Fruit fly (Drosophila melanogaster) whole organism, pupa: ENCODE data around the gene CG12229.

Experiments used
- CG10348 ChIP-seq: fragments of 200-800 bp; sonication (Bioruptor generic); IDR thresholded peaks from 2 replicates; pipeline ENCODE4 v1.3.6; 2022; ENCODE audit warnings: missing biosample characterization, missing genetic modification characterization
- CG12605 ChIP-seq: fragments of 200-800 bp; sonication (Bioruptor generic); IDR thresholded peaks from 2 replicates; pipeline ENCODE4 v1.3.6; 2022; ENCODE audit warnings: missing biosample characterization, missing genetic modification characterization
- CG13204 ChIP-seq: fragments of 200-800 bp; sonication (Bioruptor generic); optimal IDR thresholded peaks from 2 replicates; lab custom pipeline; 2018; ENCODE audit warnings: missing biosample characterization, mild to moderate bottlenecking, missing genetic modification characterization, moderate library complexity
- CG14655 ChIP-seq: fragments of 200-800 bp; sonication (Bioruptor generic); optimal IDR thresholded peaks from 3 replicates; lab custom pipeline; 2017; ENCODE audit warnings: mild to moderate bottlenecking, missing biosample characterization, missing genetic modification reagents, missing genetic modification characterization
- CG15710 ChIP-seq: fragments of 200-800 bp; sonication (Bioruptor generic); optimal IDR thresholded peaks from 2 replicates; lab custom pipeline; 2018; ENCODE audit warnings: missing biosample characterization, mild to moderate bottlenecking, missing genetic modification characterization, moderate library complexity
- CG17806 ChIP-seq: fragments of 200-800 bp; sonication (Bioruptor generic); optimal IDR thresholded peaks from 2 replicates; lab custom pipeline; 2018; ENCODE audit warnings: missing biosample characterization, mild to moderate bottlenecking, missing genetic modification characterization, moderate library complexity
- CG32121 ChIP-seq: fragments of 200-800 bp; sonication (Bioruptor generic); IDR thresholded peaks from 2 replicates; pipeline ENCODE4 v1.3.6; 2022; ENCODE audit warnings: missing biosample characterization, missing genetic modification characterization
- CG34367 ChIP-seq: fragments of 200-800 bp; sonication (Bioruptor generic); optimal IDR thresholded peaks from 2 replicates; lab custom pipeline; 2018; ENCODE audit warnings: missing biosample characterization, mild to moderate bottlenecking, missing genetic modification characterization
- CG4496 ChIP-seq: fragments of 200-800 bp; sonication (Bioruptor generic); IDR thresholded peaks from 3 replicates; pipeline ENCODE4 v1.3.6; 2022; ENCODE audit warnings: missing biosample characterization, missing genetic modification characterization
- CG8159 ChIP-seq: fragments of 200-800 bp; sonication (Bioruptor generic); optimal IDR thresholded peaks from 3 replicates; lab custom pipeline; 2018; ENCODE audit warnings: missing biosample characterization, mild to moderate bottlenecking, missing genetic modification characterization, moderate library complexity
- CG8301 ChIP-seq: fragments of 200-800 bp; sonication (Bioruptor generic); optimal IDR thresholded peaks from 2 replicates; lab custom pipeline; 2018; ENCODE audit warnings: missing biosample characterization, mild to moderate bottlenecking, missing genetic modification characterization
- CG9948 ChIP-seq: fragments of 200-800 bp; sonication (Bioruptor generic); optimal IDR thresholded peaks from 2 replicates; lab custom pipeline; 2018; ENCODE audit warnings: missing biosample characterization, mild to moderate bottlenecking, missing genetic modification characterization, moderate library complexity
- D1 ChIP-seq: fragments of 200-800 bp; sonication (Bioruptor generic); optimal IDR thresholded peaks from 2 replicates; lab custom pipeline; 2018; ENCODE audit warnings: missing biosample characterization, mild to moderate bottlenecking, missing genetic modification characterization, moderate library complexity
- EcR ChIP-seq: fragments of 200-800 bp; sonication (Bioruptor generic); optimal IDR thresholded peaks from 3 replicates; lab custom pipeline; 2019; ENCODE audit warnings: missing biosample characterization, missing genetic modification characterization, mild to moderate bottlenecking, moderate library complexity, missing genetic modification reagents
- Ets98B ChIP-seq: fragments of 200-800 bp; sonication (Bioruptor generic); IDR thresholded peaks from 2 replicates; pipeline ENCODE4 v1.3.6; 2022; ENCODE audit warnings: missing biosample characterization, missing genetic modification characterization
- Pif1A ChIP-seq: fragments of 200-800 bp; sonication (Bioruptor generic); optimal IDR thresholded peaks from 3 replicates; lab custom pipeline; 2016; ENCODE audit warnings: missing biosample characterization, missing genetic modification characterization
- Pif1B ChIP-seq: fragments of 200-800 bp; sonication (Bioruptor generic); optimal IDR thresholded peaks from 3 replicates; lab custom pipeline; 2016; ENCODE audit warnings: missing biosample characterization, missing genetic modification characterization
- Snoo ChIP-seq: fragments of 200-800 bp; sonication (Bioruptor generic); optimal IDR thresholded peaks from 3 replicates; lab custom pipeline; 2017; ENCODE audit warnings: missing biosample characterization, mild to moderate bottlenecking, missing genetic modification characterization, inconsistent platforms
- fd96Ca ChIP-seq: fragments of 200-800 bp; sonication (Bioruptor generic); IDR thresholded peaks from 3 replicates; pipeline ENCODE4 v1.3.6; 2022; ENCODE audit warnings: missing biosample characterization, missing genetic modification characterization
- gl ChIP-seq: fragments of 200-800 bp; sonication (Bioruptor generic); optimal IDR thresholded peaks from 2 replicates; lab custom pipeline; 2018; ENCODE audit warnings: missing biosample characterization, mild to moderate bottlenecking, missing genetic modification characterization
- rn ChIP-seq: fragments of 200-800 bp; sonication (Bioruptor generic); IDR thresholded peaks from 2 replicates; pipeline ENCODE4 v1.3.6; 2022; ENCODE audit warnings: missing biosample characterization, missing genetic modification characterization

CG12229 gene

DNA sequence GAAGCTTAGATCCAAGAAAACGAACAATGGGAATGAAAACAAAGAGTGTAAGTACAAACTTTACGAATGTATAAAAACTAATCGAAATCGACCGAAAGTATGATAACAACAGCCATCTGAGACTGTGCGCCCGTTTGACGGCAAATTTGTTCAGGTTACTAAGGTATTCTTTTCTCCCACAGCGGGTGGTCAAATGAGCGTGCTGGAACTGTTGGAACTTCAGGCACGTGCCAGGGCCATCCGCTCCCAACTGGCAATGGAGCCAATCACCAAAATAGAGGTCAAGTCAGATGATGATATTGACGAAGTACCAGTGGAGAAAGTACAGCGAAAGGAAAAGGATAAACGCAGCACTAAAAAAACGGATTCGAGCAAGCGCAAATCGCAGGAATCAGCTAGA, at the start of gene CG12229:
Gene CG12229, minus strand, starts transcription at position 101 of the 400 bp plus-strand sequence.
- TF ChIP-seq CG15710 (tag; lab: Kevin White, UChicago) = no peak
- no peak for TF ChIP-seq CG13204 (GFP tag; lab: Kevin White, UChicago)
- no peak for TF ChIP-seq D1 (tag; lab: Kevin White, UChicago)
- TF ChIP-seq, all 21 proteins: peak for 0

- TF ChIP-seq CG13204 (GFP tag; lab: Kevin White, UChicago) (no peak), Ets98B (GFP tag; lab: Robert Waterston, UW) (no peak), CG34367 (tag; lab: Kevin White, UChicago) (peak; percentile 25), CG17806 (tag; lab: Kevin White, UChicago) (peak; percentile 20), rn (GFP tag; lab: Robert Waterston, UW) (no peak), CG15710 (tag; lab: Kevin White, UChicago) (peak; percentile 26), CG8301 (peak; percentile 48), CG14655 (GFP tag; lab: Kevin White, UChicago) (peak; percentile 7), CG4496 (0 out of 3 replicates have a peak, but pooled peaks have one; percentile 11), CG10348 (no peak), D1 (tag; lab: Kevin White, UChicago) (no peak), CG32121 (GFP tag; lab: Robert Waterston, UW) (peak; percentile 38), Snoo (peak; percentile 59), gl (tag; lab: Kevin White, UChicago) (peak; percentile 72), EcR (GFP tag; lab: Kevin White, UChicago) (peak; percentile 50), Pif1A (GFP tag; lab: Kevin White, UChicago) (peak; percentile 46), CG9948 (peak; percentile 36), Pif1B (GFP tag; lab: Kevin White, UChicago) (peak; percentile 43), CG12605 (GFP tag; lab: Robert Waterston, UW) (no peak), CG8159 (tag; lab: Kevin White, UChicago) (peak; percentile 50), fd96Ca (GFP tag; lab: Robert Waterston, UW) (no peak; the same call in 2 of the 3 replicates)
These were observed 49.1 kb upstream of the CG12229 start for dm6 chr3L:17485280-17485792.

dm6 chr3L:17478826-17479225, 42.6 kb upstream of the CG12229 start, which contains the start of the genes CG13733 and qjt:
Gene CG13733 (minus strand): TSS chr3L:17478926.
Gene qjt (plus strand): TSS chr3L:17479096.
- no peak for TF ChIP-seq CG12605 (GFP tag; lab: Robert Waterston, UW)
- no peak for TF ChIP-seq rn (GFP tag; lab: Robert Waterston, UW)
- TF ChIP-seq Ets98B (GFP tag; lab: Robert Waterston, UW) = no peak

dm6 chr3L:17476496-17476895, 40.3 kb upstream of the CG12229 start:
- TF ChIP-seq CG12605 (GFP tag; lab: Robert Waterston, UW) = no peak
- TF ChIP-seq gl (tag; lab: Kevin White, UChicago) = no peak
- TF ChIP-seq CG8159 (tag; lab: Kevin White, UChicago) = no peak
- TF ChIP-seq rn (GFP tag; lab: Robert Waterston, UW) = no peak
- no peak for TF ChIP-seq CG14655 (GFP tag; lab: Kevin White, UChicago)
- no peak for TF ChIP-seq CG8301
- TF ChIP-seq CG13204 (GFP tag; lab: Kevin White, UChicago) = no peak
- TF ChIP-seq CG10348 = no peak
- no peak for TF ChIP-seq Pif1A (GFP tag; lab: Kevin White, UChicago)
- TF ChIP-seq Pif1B (GFP tag; lab: Kevin White, UChicago) = no peak
- no peak for TF ChIP-seq CG17806 (tag; lab: Kevin White, UChicago)
- no peak for TF ChIP-seq CG9948

DNA sequence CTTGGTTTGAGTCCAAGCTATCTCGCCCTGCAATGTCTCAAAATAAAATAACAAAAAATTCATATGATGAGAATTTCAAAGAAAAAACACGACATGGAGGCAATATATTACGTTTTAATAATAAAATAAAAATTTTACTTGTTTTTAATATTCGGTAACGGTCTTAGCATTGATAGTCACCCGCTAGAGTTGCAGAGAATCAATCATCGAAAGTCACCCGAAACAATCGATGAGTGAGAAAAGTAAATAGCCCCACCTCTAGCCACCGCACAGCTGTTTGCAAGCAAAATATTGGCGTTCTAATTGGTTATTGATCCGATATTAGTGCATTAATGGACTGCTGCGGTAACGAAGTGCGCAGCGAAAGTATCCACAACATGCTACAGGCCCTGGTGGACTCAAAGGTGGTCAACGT, 39.8 kb upstream of the CG12229 start, which contains the start of gene CG34250:
Gene CG34250, plus strand, starts transcription at position 244 of the 415 bp plus-strand sequence.
- TF ChIP-seq CG10348 = no peak
- TF ChIP-seq gl (tag; lab: Kevin White, UChicago) = no peak
- TF ChIP-seq CG9948 = no peak
- TF ChIP-seq Snoo = no peak
- no peak for TF ChIP-seq fd96Ca (GFP tag; lab: Robert Waterston, UW)
- peak; percentile 82 for TF ChIP-seq D1 (tag; lab: Kevin White, UChicago)
- TF ChIP-seq rn (GFP tag; lab: Robert Waterston, UW) = no peak
- no peak for TF ChIP-seq CG14655 (GFP tag; lab: Kevin White, UChicago)

- TF ChIP-seq CG8301 = no peak
- no peak for TF ChIP-seq fd96Ca (GFP tag; lab: Robert Waterston, UW)
- no peak for TF ChIP-seq rn (GFP tag; lab: Robert Waterston, UW)
- no peak for TF ChIP-seq CG17806 (tag; lab: Kevin White, UChicago)
- no peak for TF ChIP-seq CG32121 (GFP tag; lab: Robert Waterston, UW)
- TF ChIP-seq D1 (tag; lab: Kevin White, UChicago) = peak; percentile 35
- TF ChIP-seq gl (tag; lab: Kevin White, UChicago) = no peak
These were observed 38.6 kb upstream of the CG12229 start, which contains the start of the genes UQCR-Q and CG46525 for dm6 chr3L:17474711-17475451. Gene UQCR-Q (plus strand): TSS chr3L:17474761. Gene CG46525 (plus strand): TSS chr3L:17475220.
